Worm (Caenorhabditis elegans) whole organism, L1 larva: Measurements from ENCODE around the gene ani-3.

Source experiments
- C16A3.4 ChIP-seq: fragments of 150-350 bp; optimal IDR thresholded peaks from 2 replicates; lab custom pipeline; 2014; ENCODE audit warnings: missing biosample characterization, missing genetic modification characterization
- C34B4.2 ChIP-seq: sonication (generic microtip); optimal IDR thresholded peaks from 2 replicates; lab custom pipeline; 2017; ENCODE audit warnings: mild to moderate bottlenecking, missing genetic modification characterization, missing compliant biosample characterization
- Y116A8C.19 ChIP-seq: sonication (generic microtip); optimal IDR thresholded peaks from 2 replicates; lab custom pipeline; 2016; ENCODE audit warnings: missing compliant biosample characterization, missing genetic modification characterization, borderline replicate concordance
- aly-2 ChIP-seq: fragments of 150-350 bp; optimal IDR thresholded peaks from 2 replicates; lab custom pipeline; 2014; ENCODE audit warnings: missing biosample characterization, missing genetic modification characterization
- ceh-82 ChIP-seq, 3 experiments: fragments of 150-350 bp in 1 of 3; sonication (generic microtip) in 2 of 3; optimal IDR thresholded peaks; 2 replicates each; lab custom pipeline; 2014 to 2017; ENCODE audit warnings: missing biosample characterization in 3 of 3, missing genetic modification characterization in 3 of 3
- ceh-90 ChIP-seq: sonication (generic microtip); optimal IDR thresholded peaks from 2 replicates; lab custom pipeline; 2016; ENCODE audit warnings: missing genetic modification characterization, missing compliant biosample characterization
- ces-1 ChIP-seq: fragments of 150-350 bp; optimal IDR thresholded peaks from 2 replicates; lab custom pipeline; 2014; ENCODE audit warnings: missing biosample characterization, missing genetic modification reagents, missing genetic modification characterization
- dpl-1 ChIP-seq, 3 experiments: fragments of 150-350 bp in 2 of 3; sonication (generic microtip) in 1 of 3; optimal IDR thresholded peaks; 2 replicates each; lab custom pipeline; 2014 to 2017; ENCODE audit warnings: missing biosample characterization in 3 of 3, missing genetic modification characterization in 3 of 3, missing genetic modification reagents in 3 of 3
- efl-1 ChIP-seq, 4 experiments: fragments of 150-350 bp; optimal IDR thresholded peaks in 3 of 4; peaks in 1 of 4; 1 replicate in 1 of 4; 2 replicates in 3 of 4; lab custom pipeline; 2014; ENCODE audit warnings: missing biosample characterization in 2 of 4, missing genetic modification characterization in 2 of 4, missing genetic modification reagents in 2 of 4
- elt-2 ChIP-seq: sonication (generic microtip); optimal IDR thresholded peaks from 2 replicates; lab custom pipeline; 2016; ENCODE audit warnings: missing genetic modification characterization, mild to moderate bottlenecking, inconsistent platforms, missing compliant biosample characterization, missing genetic modification reagents
- fkh-10 ChIP-seq: sonication (generic microtip); optimal IDR thresholded peaks from 2 replicates; lab custom pipeline; 2017; ENCODE audit warnings: missing biosample characterization, missing genetic modification reagents, missing genetic modification characterization
- fkh-8 ChIP-seq: sonication (generic microtip); optimal IDR thresholded peaks from 2 replicates; lab custom pipeline; 2016; ENCODE audit warnings: mild to moderate bottlenecking, missing genetic modification characterization, missing compliant biosample characterization
- hlh-17 ChIP-seq: fragments of 200-800 bp; sonication (Bioruptor generic); optimal IDR thresholded peaks from 2 replicates; lab custom pipeline; 2018; ENCODE audit warnings: missing genetic modification characterization, mild to moderate bottlenecking, missing compliant biosample characterization, moderate library complexity, borderline replicate concordance
- hpl-2 ChIP-seq: fragments of 150-350 bp; optimal IDR thresholded peaks from 2 replicates; lab custom pipeline; 2014; ENCODE audit warnings: missing biosample characterization, missing genetic modification reagents, missing genetic modification characterization
- irx-1 ChIP-seq: sonication (generic microtip); optimal IDR thresholded peaks from 2 replicates; lab custom pipeline; 2016; ENCODE audit warnings: missing genetic modification characterization, missing compliant biosample characterization
- isw-1 ChIP-seq: fragments of 200-800 bp; sonication (Bioruptor generic); IDR thresholded peaks from 2 replicates; pipeline ENCODE4 v1.3.6; 2022; ENCODE audit warnings: missing genetic modification characterization, missing compliant biosample characterization
- lin-13 ChIP-seq: fragments of 150-350 bp; optimal IDR thresholded peaks from 2 replicates; lab custom pipeline; 2014; ENCODE audit warnings: missing biosample characterization, missing genetic modification reagents, missing genetic modification characterization
- lin-35 ChIP-seq, 2 experiments: fragments of 150-350 bp; optimal IDR thresholded peaks; 2 replicates each; lab custom pipeline; 2014; ENCODE audit warnings: missing biosample characterization in 2 of 2, missing genetic modification characterization in 2 of 2, missing genetic modification reagents in 2 of 2
- lir-3 ChIP-seq: sonication (generic microtip); optimal IDR thresholded peaks from 2 replicates; lab custom pipeline; 2016; ENCODE audit warnings: mild to moderate bottlenecking, missing genetic modification characterization, moderate library complexity, missing compliant biosample characterization; ENCODE audit not compliant: poor library complexity
- lsy-2 ChIP-seq, 2 experiments: fragments of 150-350 bp; optimal IDR thresholded peaks; 2 replicates each; lab custom pipeline; 2014; ENCODE audit warnings: missing biosample characterization in 2 of 2, missing genetic modification characterization in 2 of 2
- mdl-1 ChIP-seq, 2 experiments: fragments of 150-350 bp; optimal IDR thresholded peaks; 2 replicates each; lab custom pipeline; 2014 to 2017; ENCODE audit warnings: missing biosample characterization in 2 of 2, missing genetic modification characterization in 2 of 2, inconsistent platforms in 1 of 2
- mep-1 ChIP-seq: fragments of 150-350 bp; optimal IDR thresholded peaks from 2 replicates; lab custom pipeline; 2014; ENCODE audit warnings: missing biosample characterization, missing genetic modification characterization
- nhr-12 ChIP-seq: sonication (generic microtip); optimal IDR thresholded peaks from 2 replicates; lab custom pipeline; 2017; ENCODE audit warnings: missing biosample characterization, missing genetic modification characterization
- nhr-237 ChIP-seq: fragments of 150-350 bp; optimal IDR thresholded peaks from 2 replicates; lab custom pipeline; 2014; ENCODE audit warnings: missing biosample characterization, missing genetic modification characterization
- nhr-85 ChIP-seq: sonication (generic microtip); peaks from one replicate; lab custom pipeline; 2016; ENCODE audit warnings: missing genetic modification characterization, inconsistent platforms, missing compliant biosample characterization
- nhr-90 ChIP-seq: sonication (generic microtip); optimal IDR thresholded peaks from 2 replicates; lab custom pipeline; 2016; ENCODE audit warnings: mild to moderate bottlenecking, missing genetic modification characterization, missing compliant biosample characterization; ENCODE audit not compliant: poor library complexity
- pax-3 ChIP-seq: fragments of 200-800 bp; sonication (Bioruptor generic); optimal IDR thresholded peaks from 2 replicates; lab custom pipeline; 2018; ENCODE audit warnings: mild to moderate bottlenecking, missing genetic modification characterization, moderate library complexity, missing compliant biosample characterization
- skn-1 ChIP-seq: fragments of 150-350 bp; optimal IDR thresholded peaks from 2 replicates; lab custom pipeline; 2014; ENCODE audit warnings: missing biosample characterization, missing genetic modification characterization
- snpc-4 ChIP-seq: fragments of 150-350 bp; optimal IDR thresholded peaks from 2 replicates; lab custom pipeline; 2014; ENCODE audit warnings: missing biosample characterization, missing genetic modification characterization
- snu-23 ChIP-seq: sonication (generic microtip); optimal IDR thresholded peaks from 2 replicates; lab custom pipeline; 2016; ENCODE audit warnings: missing genetic modification characterization, missing compliant biosample characterization
- sptf-1 ChIP-seq: fragments of 150-350 bp; optimal IDR thresholded peaks from 2 replicates; lab custom pipeline; 2014; ENCODE audit warnings: missing biosample characterization, missing genetic modification characterization
- unc-62 ChIP-seq: fragments of 150-350 bp; optimal IDR thresholded peaks from 2 replicates; lab custom pipeline; 2014; ENCODE audit warnings: missing biosample characterization, missing genetic modification reagents, missing genetic modification characterization
- unc-86 ChIP-seq: sonication (generic microtip); optimal IDR thresholded peaks from 2 replicates; lab custom pipeline; 2016; ENCODE audit warnings: missing genetic modification characterization, missing compliant biosample characterization
- unc-98 ChIP-seq: fragments of 200-800 bp; sonication (Bioruptor generic); IDR thresholded peaks from 2 replicates; pipeline ENCODE4 v1.3.6; 2022; ENCODE audit warnings: missing genetic modification characterization, missing compliant biosample characterization
- vab-15 ChIP-seq: sonication (generic microtip); optimal IDR thresholded peaks from 2 replicates; lab custom pipeline; 2017; ENCODE audit warnings: missing genotype, mild to moderate bottlenecking, missing genetic modification characterization, missing compliant biosample characterization
- ztf-4 ChIP-seq: fragments of 150-350 bp; optimal IDR thresholded peaks from 2 replicates; lab custom pipeline; 2014; ENCODE audit warnings: missing biosample characterization, missing genetic modification characterization

Gene ani-3

DNA sequence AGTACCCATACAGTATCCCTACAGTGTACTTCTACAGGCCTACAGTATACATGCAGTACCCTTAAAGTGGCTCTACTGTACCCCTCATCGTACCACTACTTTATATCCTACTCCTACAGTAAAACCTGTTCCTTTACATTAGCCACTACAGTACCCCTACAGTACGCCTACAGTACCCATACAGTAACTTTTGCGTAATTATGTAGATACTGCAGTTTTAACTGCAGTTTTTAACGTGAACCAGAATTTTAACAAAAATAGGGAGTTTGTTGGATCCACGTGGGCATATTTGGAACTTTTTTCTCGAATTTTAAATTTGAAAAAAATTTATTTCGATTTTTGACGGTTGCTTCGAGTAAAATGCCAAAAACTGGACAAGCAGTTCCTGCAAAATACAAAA lies 45.8 kb downstream of the ani-3 start, which contains the start of gene W04E12.4:
TSS of gene W04E12.4 (plus strand) at position 301 of the 400 bp plus-strand sequence.
- TF ChIP-seq irx-1 (tag; lab: Kevin White, UChicago) (no peak), mep-1 (no peak), ces-1 (no peak), lin-35 (GFP tag; optimal IDR thresholded peaks at IDR 0.05; lab: Kevin White, UChicago) (no peak), hlh-17 (GFP tag; lab: Kevin White, UChicago) (no peak), unc-62 (GFP tag; lab: Kevin White, UChicago) (no peak), fkh-10 (GFP tag; lab: Kevin White, UChicago) (no peak), nhr-90 (no peak), vab-15 (no peak), skn-1 (tag; lab: Kevin White, UChicago) (no peak), aly-2 (no peak)

- TF ChIP-seq vab-15, result no peak
- TF ChIP-seq nhr-85 (tag; lab: Kevin White, UChicago), result peak; percentile 11
- no peak for TF ChIP-seq efl-1 (optimal IDR thresholded peaks at IDR 0.05; lab: Kevin White, UChicago)
- TF ChIP-seq efl-1 (GFP tag; optimal IDR thresholded peaks at IDR 0.05 in 1 of 2; lab: Kevin White, UChicago), result no peak
Measured at ce11 chrV:19743794-19744193, 46.3 kb downstream of the ani-3 start.

DNA sequence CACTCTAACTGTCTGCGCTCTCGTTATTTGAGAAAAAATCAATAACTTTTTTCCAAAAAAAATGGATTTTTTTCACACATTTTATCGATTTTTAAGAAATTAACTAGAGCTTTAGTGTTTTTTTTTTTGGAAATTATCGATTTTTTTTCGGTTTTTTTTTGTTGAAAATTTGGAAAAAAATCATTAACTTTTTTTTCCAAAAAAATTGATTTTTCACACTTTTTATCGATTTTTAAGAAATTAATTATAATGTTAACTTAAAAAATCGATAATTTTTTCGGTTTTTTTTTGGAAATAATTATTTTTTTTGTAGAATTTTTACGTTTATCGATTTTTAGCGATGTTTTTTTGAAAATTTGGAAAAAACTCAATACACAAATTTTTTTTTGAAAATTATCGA lies 46.7 kb downstream of the ani-3 start:
- TF ChIP-seq elt-2 (no peak), lin-13 (GFP tag; lab: Kevin White, UChicago) (no peak), sptf-1 (tag; lab: Kevin White, UChicago) (no peak), C16A3.4 (no peak), skn-1 (tag; lab: Kevin White, UChicago) (no peak), efl-1 (optimal IDR thresholded peaks at IDR 0.05; lab: Kevin White, UChicago) (no peak), efl-1 (GFP tag; optimal IDR thresholded peaks at IDR 0.05 in 1 of 2; lab: Kevin White, UChicago) (no peak), nhr-12 (no peak), fkh-8 (tag; lab: Kevin White, UChicago) (no peak), snpc-4 (no peak), isw-1 (GFP tag; lab: Robert Waterston, UW) (no peak), nhr-90 (no peak), snu-23 (GFP tag; lab: Kevin White, UChicago) (no peak), dpl-1 (GFP tag; optimal IDR thresholded peaks at IDR 0.05; lab: Kevin White, UChicago) (no peak), lsy-2 (tag; optimal IDR thresholded peaks at IDR 0.05; lab: Kevin White, UChicago) (no peak), ztf-4 (tag; lab: Kevin White, UChicago) (no peak), pax-3 (tag; lab: Kevin White, UChicago) (no peak)

- TF ChIP-seq irx-1 (tag; lab: Kevin White, UChicago) (no peak), lir-3 (tag; lab: Kevin White, UChicago) (no peak), hpl-2 (no peak), nhr-237 (tag; lab: Kevin White, UChicago) (no peak), mdl-1 (tag; optimal IDR thresholded peaks at IDR 0.05; lab: Kevin White, UChicago) (no peak), unc-86 (tag; lab: Kevin White, UChicago) (no peak), ceh-82 (tag; optimal IDR thresholded peaks at IDR 0.05; lab: Kevin White, UChicago) (no peak), unc-62 (GFP tag; lab: Kevin White, UChicago) (no peak), ceh-90 (tag; lab: Kevin White, UChicago) (no peak), snpc-4 (no peak), unc-98 (GFP tag; lab: Robert Waterston, UW) (no peak), Y116A8C.19 (tag; lab: Kevin White, UChicago) (no peak), ces-1 (no peak), C34B4.2 (tag; lab: Kevin White, UChicago) (no peak)
Measured at ce11 chrV:19745852-19746251, 48.3 kb downstream of the ani-3 start, which contains the start of gene W04E12.5. Gene W04E12.5 (plus strand): TSS chrV:19746152.
